Fruit fly (Drosophila melanogaster): ENCODE measurements around the gene CG31668.

Gene CG31668

DNA sequence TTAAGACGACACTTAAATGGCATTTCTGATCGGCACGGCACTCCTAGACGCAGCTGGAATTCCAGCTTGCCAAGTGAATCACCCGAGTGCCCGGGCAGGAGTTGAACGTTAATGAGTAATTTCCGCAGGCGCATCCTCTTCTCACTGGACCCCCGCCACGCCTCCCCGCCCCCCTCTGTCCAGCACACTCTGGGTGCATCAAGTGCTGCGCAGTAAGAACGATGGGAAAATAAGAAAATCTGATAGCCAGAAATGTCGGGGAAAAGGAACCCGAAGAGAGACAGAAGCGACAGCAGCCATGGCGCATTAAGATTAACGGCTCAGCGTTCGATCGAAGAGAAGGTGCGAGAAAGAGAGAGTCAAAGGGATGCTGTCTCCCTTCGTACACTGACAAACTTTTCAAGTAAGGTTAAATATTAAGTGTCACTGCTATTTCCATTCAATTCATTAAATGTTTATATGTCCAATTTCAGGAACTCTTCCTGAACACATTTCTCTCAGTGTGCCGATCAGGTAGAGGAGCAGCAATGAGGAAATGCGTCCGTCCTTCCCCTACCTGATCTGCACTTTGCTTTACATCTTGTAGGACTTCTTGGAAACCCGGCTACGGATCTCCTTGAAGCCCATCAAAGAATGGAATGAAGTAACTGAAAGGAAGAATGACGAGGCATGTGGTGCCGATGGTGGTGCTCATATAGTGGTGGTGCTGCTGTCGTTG, 41.3 kb downstream of the CG31668 start (continued):
- peak; percentile 56 for TF ChIP-seq Hsf (GFP tag; optimal IDR thresholded peaks at IDR 0.05)
- no peak for TF ChIP-seq CG18011 (GFP tag; optimal IDR thresholded peaks at IDR 0.05)
- peak; percentile 70 for TF ChIP-seq btn (GFP tag; optimal IDR thresholded peaks at IDR 0.05)
- TF ChIP-seq fu2 (GFP tag; optimal IDR thresholded peaks at IDR 0.05): no peak
- TF ChIP-seq stc (GFP tag; IDR thresholded peaks at IDR 0.05): no peak
- 0 out of 2 replicates have a peak, but pooled peaks have one; percentile 44 for TF ChIP-seq dati (GFP tag; IDR thresholded peaks at IDR 0.05)
- TF ChIP-seq CG1647 (GFP tag; optimal IDR thresholded peaks at IDR 0.05): no peak
- TF ChIP-seq sens (GFP tag): peak; percentile 95
- no peak for TF ChIP-seq Hr39 (optimal IDR thresholded peaks at IDR 0.05)
- peak; percentile 31 for TF ChIP-seq CG8359 (GFP tag; optimal IDR thresholded peaks at IDR 0.05; ENCODE audit: borderline replicate concordance)
- no peak for TF ChIP-seq CG4282 (GFP tag; optimal IDR thresholded peaks at IDR 0.05)
- TF ChIP-seq hth (optimal IDR thresholded peaks at IDR 0.05): no peak
- peak; percentile 48 for TF ChIP-seq kay (GFP tag; optimal IDR thresholded peaks at IDR 0.05)
- peak; percentile 77 for TF ChIP-seq Optix (GFP tag; IDR thresholded peaks at IDR 0.05)
- peak; percentile 60 for TF ChIP-seq Oli (tag; optimal IDR thresholded peaks at IDR 0.05)
- TF ChIP-seq ranshi (GFP tag; IDR thresholded peaks at IDR 0.05): peak; percentile 48; the same call in 1 of the 2 replicates
- TF ChIP-seq ase (GFP tag; IDR thresholded peaks at IDR 0.05): peak; percentile 19; the same call in 1 of the 3 replicates
- TF ChIP-seq ro (GFP tag; IDR thresholded peaks at IDR 0.05): no peak
- TF ChIP-seq CG8281 (tag; optimal IDR thresholded peaks at IDR 0.05): no peak
- no peak for TF ChIP-seq CG11085 (GFP tag; IDR thresholded peaks at IDR 0.05)
- peak; percentile 94 for TF ChIP-seq corto (GFP tag; optimal IDR thresholded peaks at IDR 0.05)
- no peak for TF ChIP-seq rib (GFP tag; IDR thresholded peaks at IDR 0.05)
- peak; percentile 69 for TF ChIP-seq Chrac-16 (GFP tag; optimal IDR thresholded peaks at IDR 0.05)
- peak; percentile 54 for TF ChIP-seq CG12236 (GFP tag; optimal IDR thresholded peaks at IDR 0.05)
- 0 out of 2 replicates have a peak, but pooled peaks have one; percentile 9 for TF ChIP-seq CG14014 (GFP tag; IDR thresholded peaks at IDR 0.05)
- peak; percentile 20 for TF ChIP-seq fd64A (GFP tag; optimal IDR thresholded peaks at IDR 0.05)
- no peak for TF ChIP-seq al (GFP tag; IDR thresholded peaks at IDR 0.05)
- no peak for TF ChIP-seq pzg (GFP tag; optimal IDR thresholded peaks at IDR 0.05)
- TF ChIP-seq inv (GFP tag; IDR thresholded peaks at IDR 0.05; ENCODE audit: partially characterized antibody): no peak
- TF ChIP-seq Spps (tag; optimal IDR thresholded peaks at IDR 0.05): peak; percentile 75
- peak; percentile 35 for TF ChIP-seq en (GFP tag; optimal IDR thresholded peaks at IDR 0.05)
- TF ChIP-seq CG7963 (GFP tag; IDR thresholded peaks at IDR 0.05; ENCODE audit: partially characterized antibody): no peak
- TF ChIP-seq ken (GFP tag; IDR thresholded peaks at IDR 0.05): peak; percentile 68; the same call in 2 of the 3 replicates
- TF ChIP-seq CG8388 (GFP tag; optimal IDR thresholded peaks at IDR 0.05): peak; percentile 68
- peak; percentile 5 for TF ChIP-seq Ets97D (GFP tag; optimal IDR thresholded peaks at IDR 0.05)
- TF ChIP-seq gcm2 (GFP tag; optimal IDR thresholded peaks at IDR 0.05): peak; percentile 17
- TF ChIP-seq CG11504 (tag; optimal IDR thresholded peaks at IDR 0.05): peak; percentile 44
- peak; percentile 63 for TF ChIP-seq Awh (GFP tag; IDR thresholded peaks at IDR 0.05)
- no peak for TF ChIP-seq CrebB (tag; optimal IDR thresholded peaks at IDR 0.05)
- TF ChIP-seq HmgD (GFP tag; optimal IDR thresholded peaks at IDR 0.05): peak; percentile 11
- no peak for TF ChIP-seq CG15269 (tag; optimal IDR thresholded peaks at IDR 0.05)
- no peak for TF ChIP-seq esg (GFP tag; conservative IDR thresholded peaks at IDR 0.05)
- TF ChIP-seq CG12104 (GFP tag; optimal IDR thresholded peaks at IDR 0.05): no peak
- TF ChIP-seq bsh (GFP tag; optimal IDR thresholded peaks at IDR 0.05): peak; percentile 77 to 81
- TF ChIP-seq CG34376 (GFP tag; optimal IDR thresholded peaks at IDR 0.05): no peak
- TF ChIP-seq Asciz (GFP tag; optimal IDR thresholded peaks at IDR 0.05): peak; percentile 39
- TF ChIP-seq Xbp1 (GFP tag; optimal IDR thresholded peaks at IDR 0.05): peak; percentile 67
- TF ChIP-seq MESR4 (GFP tag; optimal IDR thresholded peaks at IDR 0.05): no peak
- no peak for TF ChIP-seq Dref (GFP tag; IDR thresholded peaks at IDR 0.05)
- TF ChIP-seq pan (optimal IDR thresholded peaks at IDR 0.05): no peak
- TF ChIP-seq pan (GFP tag; optimal IDR thresholded peaks at IDR 0.05 in 1 of 2, IDR thresholded peaks at IDR 0.05 in 1 of 2): peak in 1 of 2 experiments; percentile 48
